Worm (Caenorhabditis elegans) whole organism, mixed stage, embryonic: ENCODE results near the gene jmjd-5.

ENCODE experiments used
- ceh-83 ChIP-seq: fragments of 200-800 bp; sonication (Bioruptor generic); optimal IDR thresholded peaks from 2 replicates; lab custom pipeline; 2018; ENCODE audit warnings: mild to moderate bottlenecking, missing genetic modification characterization, missing compliant biosample characterization
- pha-4 ChIP-seq: fragments of 150-350 bp; optimal IDR thresholded peaks from 2 replicates; lab custom pipeline; 2018; ENCODE audit warnings: missing biosample characterization, missing genetic modification reagents, missing genetic modification characterization
- ztf-11 ChIP-seq: fragments of 150-350 bp; optimal IDR thresholded peaks from 2 replicates; lab custom pipeline; 2014; ENCODE audit warnings: missing biosample characterization, missing genetic modification characterization

DNA sequence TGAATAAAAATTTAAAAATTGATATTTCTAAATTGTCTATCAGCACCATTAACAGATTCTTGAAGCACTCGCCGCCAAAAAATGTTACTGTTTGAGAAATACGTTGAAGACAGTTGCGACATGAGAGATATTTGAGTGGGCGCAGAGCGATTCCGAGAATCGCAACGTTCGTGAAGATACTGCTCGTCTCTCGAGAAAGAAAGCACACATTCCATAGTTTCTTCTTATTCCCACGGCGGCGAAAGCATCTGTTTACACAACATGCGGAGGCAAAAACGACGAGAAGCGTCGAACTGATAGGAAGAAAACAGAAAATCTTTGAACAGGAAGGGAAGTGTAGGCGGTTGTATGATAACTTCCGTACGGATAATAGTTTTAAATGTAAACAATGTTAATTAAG, 44.8 kb upstream of the jmjd-5 start:
- TF ChIP-seq ztf-11 (tag; lab: Kevin White, UChicago) (no peak), ceh-83 (GFP tag; lab: Kevin White, UChicago) (no peak), pha-4 (tag; lab: Kevin White, UChicago) (peak; percentile 54)
